Worm (Caenorhabditis elegans) whole organism, L2 larva: ENCODE results near the gene bath-15.

ENCODE experiments used
- C34F6.9 ChIP-seq: fragments of 150-350 bp; optimal IDR thresholded peaks from 2 replicates; lab custom pipeline; 2014; ENCODE audit warnings: missing biosample characterization, missing genetic modification characterization
- F13H6.1 ChIP-seq: sonication (generic microtip); optimal IDR thresholded peaks from 2 replicates; lab custom pipeline; 2016; ENCODE audit warnings: missing genetic modification characterization, missing compliant biosample characterization
- R02D3.7 ChIP-seq: fragments of 150-350 bp; optimal IDR thresholded peaks from 2 replicates; lab custom pipeline; 2014; ENCODE audit warnings: missing biosample characterization, missing genetic modification characterization
- Y55F3AM.14 ChIP-seq: fragments of 200-800 bp; sonication (Bioruptor generic); optimal IDR thresholded peaks from 2 replicates; lab custom pipeline; 2018; ENCODE audit warnings: mild to moderate bottlenecking, missing genetic modification characterization, missing compliant biosample characterization
- ZK546.5 ChIP-seq: sonication (generic microtip); optimal IDR thresholded peaks from 2 replicates; lab custom pipeline; 2017; ENCODE audit warnings: missing biosample characterization, missing genetic modification characterization
- alr-1 ChIP-seq: fragments of 150-350 bp; optimal IDR thresholded peaks from 2 replicates; lab custom pipeline; 2014; ENCODE audit warnings: missing biosample characterization, missing genetic modification characterization
- ama-1 ChIP-seq: fragments of 150-350 bp; optimal IDR thresholded peaks from 2 replicates; lab custom pipeline; 2018; ENCODE audit warnings: inconsistent platforms
- blmp-1 ChIP-seq: sonication (generic microtip); optimal IDR thresholded peaks from 2 replicates; lab custom pipeline; 2017; ENCODE audit warnings: missing genetic modification characterization, mild to moderate bottlenecking, missing compliant biosample characterization, antibody characterized with exemption, moderate library complexity; ENCODE audit not compliant: insufficient read depth
- ceh-16 ChIP-seq: fragments of 150-350 bp; optimal IDR thresholded peaks from 2 replicates; lab custom pipeline; 2014; ENCODE audit warnings: missing biosample characterization, missing genetic modification characterization
- ceh-82 ChIP-seq: fragments of 150-350 bp; optimal IDR thresholded peaks from 2 replicates; lab custom pipeline; 2014; ENCODE audit warnings: missing biosample characterization, missing genetic modification characterization
- crh-2 ChIP-seq: sonication (generic microtip); optimal IDR thresholded peaks from 2 replicates; lab custom pipeline; 2017; ENCODE audit warnings: missing biosample characterization, missing genetic modification characterization
- dmd-4 ChIP-seq: sonication (generic microtip); optimal IDR thresholded peaks from 2 replicates; lab custom pipeline; 2017; ENCODE audit warnings: missing biosample characterization, missing genetic modification characterization
- egl-27 ChIP-seq: sonication (generic microtip); optimal IDR thresholded peaks from 3 replicates; lab custom pipeline; 2017; ENCODE audit warnings: missing biosample characterization, missing genetic modification reagents, missing genetic modification characterization
- elt-1 ChIP-seq: fragments of 150-350 bp; optimal IDR thresholded peaks from 2 replicates; lab custom pipeline; 2014; ENCODE audit warnings: missing biosample characterization, missing genetic modification characterization
- elt-3 ChIP-seq: sonication (generic microtip); optimal IDR thresholded peaks from 2 replicates; lab custom pipeline; 2017; ENCODE audit warnings: missing biosample characterization, missing genetic modification characterization
- fos-1 ChIP-seq: fragments of 150-350 bp; optimal IDR thresholded peaks from 2 replicates; lab custom pipeline; 2014; ENCODE audit warnings: missing biosample characterization, missing genetic modification characterization
- gmeb-1 ChIP-seq: fragments of 150-350 bp; optimal IDR thresholded peaks from 2 replicates; lab custom pipeline; 2014; ENCODE audit warnings: missing biosample characterization, missing genetic modification characterization
- lin-11 ChIP-seq: fragments of 150-350 bp; sonication (generic microtip); optimal IDR thresholded peaks from 2 replicates; lab custom pipeline; 2014; ENCODE audit warnings: missing biosample characterization, missing genetic modification characterization, inconsistent platforms, mixed read lengths
- lin-13 ChIP-seq: fragments of 150-350 bp; optimal IDR thresholded peaks from 2 replicates; lab custom pipeline; 2014; ENCODE audit warnings: missing biosample characterization, missing genetic modification reagents, missing genetic modification characterization
- lin-39 ChIP-seq: fragments of 150-350 bp; optimal IDR thresholded peaks from 2 replicates; lab custom pipeline; 2014; ENCODE audit warnings: missing biosample characterization, missing genetic modification reagents, missing genetic modification characterization
- lsy-2 ChIP-seq, 2 experiments: fragments of 150-350 bp in 1 of 2; sonication (generic microtip) in 1 of 2; optimal IDR thresholded peaks; 2 replicates each; lab custom pipeline; 2014 to 2017; ENCODE audit warnings: missing biosample characterization in 2 of 2, missing genetic modification characterization in 2 of 2
- mdl-1 ChIP-seq, 2 experiments: fragments of 150-350 bp in 1 of 2; sonication (generic microtip) in 1 of 2; optimal IDR thresholded peaks; 2 replicates each; lab custom pipeline; 2017; ENCODE audit warnings: missing biosample characterization in 2 of 2, missing genetic modification characterization in 2 of 2
- nhr-10 ChIP-seq: sonication (generic microtip); optimal IDR thresholded peaks from 2 replicates; lab custom pipeline; 2017; ENCODE audit warnings: missing biosample characterization, missing genetic modification characterization
- nhr-11 ChIP-seq: fragments of 150-350 bp; optimal IDR thresholded peaks from 2 replicates; lab custom pipeline; 2014; ENCODE audit warnings: missing biosample characterization, missing genetic modification characterization
- nhr-12 ChIP-seq: fragments of 150-350 bp; optimal IDR thresholded peaks from 2 replicates; lab custom pipeline; 2014; ENCODE audit warnings: missing biosample characterization, missing genetic modification characterization
- nhr-129 ChIP-seq: fragments of 150-350 bp; optimal IDR thresholded peaks from 2 replicates; lab custom pipeline; 2014; ENCODE audit warnings: missing biosample characterization, missing genetic modification characterization
- nhr-21 ChIP-seq: fragments of 150-350 bp; optimal IDR thresholded peaks from 2 replicates; lab custom pipeline; 2014; ENCODE audit warnings: missing biosample characterization, missing genetic modification characterization
- nhr-23 ChIP-seq: fragments of 150-350 bp; optimal IDR thresholded peaks from 2 replicates; lab custom pipeline; 2014; ENCODE audit warnings: missing biosample characterization, missing genetic modification reagents, missing genetic modification characterization
- nhr-237 ChIP-seq: fragments of 150-350 bp; optimal IDR thresholded peaks from 2 replicates; lab custom pipeline; 2014; ENCODE audit warnings: missing biosample characterization, missing genetic modification characterization
- nhr-25 ChIP-seq: fragments of 150-350 bp; sonication (generic microtip); optimal IDR thresholded peaks from 3 replicates; lab custom pipeline; 2014; ENCODE audit warnings: missing biosample characterization, missing genetic modification characterization
- nhr-6 ChIP-seq: fragments of 150-350 bp; optimal IDR thresholded peaks from 2 replicates; lab custom pipeline; 2014; ENCODE audit warnings: missing biosample characterization, missing genetic modification characterization
- nhr-77 ChIP-seq: fragments of 150-350 bp; optimal IDR thresholded peaks from 2 replicates; lab custom pipeline; 2014; ENCODE audit warnings: missing biosample characterization, missing genetic modification characterization
- peb-1 ChIP-seq: fragments of 150-350 bp; optimal IDR thresholded peaks from 2 replicates; lab custom pipeline; 2014; ENCODE audit warnings: missing biosample characterization, missing genetic modification characterization
- skn-1 ChIP-seq: sonication (generic microtip); optimal IDR thresholded peaks from 2 replicates; lab custom pipeline; 2017; ENCODE audit warnings: missing biosample characterization, missing genetic modification characterization
- sma-3 ChIP-seq: sonication (generic microtip); optimal IDR thresholded peaks from 2 replicates; lab custom pipeline; 2016; ENCODE audit warnings: missing genetic modification reagents, missing genetic modification characterization, missing compliant biosample characterization
- sma-9 ChIP-seq, 2 experiments: fragments of 150-350 bp in 1 of 2; sonication (generic microtip) in 1 of 2; optimal IDR thresholded peaks; 2 replicates each; lab custom pipeline; 2014 to 2016; ENCODE audit warnings: missing genetic modification characterization in 2 of 2, mild to moderate bottlenecking in 1 of 2, missing biosample characterization in 1 of 2, missing compliant biosample characterization in 1 of 2, missing genetic modification reagents in 1 of 2, moderate library complexity in 1 of 2
- snpc-4 ChIP-seq: fragments of 150-350 bp; optimal IDR thresholded peaks from 2 replicates; lab custom pipeline; 2014; ENCODE audit warnings: missing biosample characterization, missing genetic modification characterization
- unc-39 ChIP-seq: fragments of 150-350 bp; optimal IDR thresholded peaks from 2 replicates; lab custom pipeline; 2014; ENCODE audit warnings: missing biosample characterization, missing genetic modification characterization
- unc-55 ChIP-seq: fragments of 150-350 bp; sonication (generic microtip); optimal IDR thresholded peaks from 3 replicates; lab custom pipeline; 2014; ENCODE audit warnings: missing biosample characterization, missing genetic modification reagents, missing genetic modification characterization
- ztf-4 ChIP-seq: fragments of 150-350 bp; optimal IDR thresholded peaks from 2 replicates; lab custom pipeline; 2014; ENCODE audit warnings: missing biosample characterization, missing genetic modification characterization

bath-15 gene

DNA sequence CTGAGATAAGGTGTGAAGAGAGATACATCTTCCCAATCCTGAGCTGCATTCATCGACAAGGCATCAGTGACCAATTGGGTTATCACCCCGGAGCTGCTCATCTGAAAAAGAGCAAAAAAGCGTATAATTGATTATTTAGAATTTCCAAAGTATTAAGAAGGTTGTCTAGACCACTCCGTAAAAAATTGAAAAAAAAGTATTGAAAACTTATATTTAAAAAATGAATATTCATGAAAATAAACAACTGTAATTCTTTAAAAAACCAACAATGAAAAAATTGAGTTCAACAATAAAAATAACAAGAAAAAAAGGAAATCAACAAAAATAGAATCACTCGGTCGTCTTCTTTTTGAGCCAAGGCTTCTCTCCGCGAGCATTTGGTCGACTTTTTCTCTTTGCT, 12.3 kb downstream of the bath-15 start, which contains the start of gene mtx-2:
Gene mtx-2, minus strand, starts transcription at position 101 of the 400 bp plus-strand sequence.
- TF ChIP-seq lsy-2 (tag; optimal IDR thresholded peaks at IDR 0.05; lab: Kevin White, UChicago), result no peak
- no peak for TF ChIP-seq Y55F3AM.14
- TF ChIP-seq ceh-82 (tag; lab: Kevin White, UChicago), result no peak
- no peak for TF ChIP-seq ZK546.5 (tag; lab: Kevin White, UChicago)
- TF ChIP-seq peb-1 (tag; lab: Kevin White, UChicago), result no peak
- TF ChIP-seq ceh-16 (tag; lab: Kevin White, UChicago), result no peak
- no peak for TF ChIP-seq dmd-4 (tag; lab: Kevin White, UChicago)
- TF ChIP-seq F13H6.1 (tag; lab: Kevin White, UChicago), result no peak
- no peak for TF ChIP-seq skn-1 (tag; lab: Kevin White, UChicago)
- no peak for TF ChIP-seq ztf-4 (tag; lab: Kevin White, UChicago)
- TF ChIP-seq nhr-11, result no peak
- TF ChIP-seq C34F6.9 (tag; lab: Kevin White, UChicago), result no peak

ce11 chrIII:7762250-7762649, 13.6 kb downstream of the bath-15 start:
- no peak for TF ChIP-seq nhr-237 (tag; lab: Kevin White, UChicago)
- TF ChIP-seq fos-1, result peak; percentile 62
- peak; percentile 17 for TF ChIP-seq sma-9 (GFP tag; optimal IDR thresholded peaks at IDR 0.05; lab: Kevin White, UChicago)
- TF ChIP-seq sma-9 (tag; optimal IDR thresholded peaks at IDR 0.05; lab: Kevin White, UChicago), result no peak

DNA sequence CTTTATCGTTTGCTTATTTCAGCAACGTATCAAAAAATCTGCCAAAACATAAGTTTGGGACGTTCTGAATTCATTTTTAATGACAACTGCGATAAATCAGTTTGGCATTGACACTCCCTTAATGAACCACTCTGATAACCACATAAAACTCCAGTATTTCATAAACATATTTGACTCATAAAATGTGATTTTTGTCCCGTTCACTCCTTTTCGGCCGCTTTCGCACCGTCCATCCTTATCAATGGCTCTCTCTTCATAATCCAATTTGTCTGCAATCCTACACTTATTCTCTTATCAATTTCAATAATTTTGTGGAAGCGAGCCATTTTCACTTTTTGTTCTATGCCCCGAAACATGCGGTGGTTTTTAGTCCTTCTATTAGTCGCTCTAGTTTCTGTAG, 17.3 kb downstream of the bath-15 start, which contains the start of gene pcp-1:
Gene pcp-1, plus strand, starts transcription at position 342 of the 400 bp plus-strand sequence.
- no peak for TF ChIP-seq lin-13
- TF ChIP-seq ama-1 (lab: Kevin White, UChicago), result no peak
- no peak for TF ChIP-seq elt-3
- no peak for TF ChIP-seq unc-39 (tag; lab: Kevin White, UChicago)
- TF ChIP-seq nhr-12 (tag; lab: Kevin White, UChicago), result no peak
- no peak for TF ChIP-seq nhr-10 (tag; lab: Kevin White, UChicago)
- no peak for TF ChIP-seq ZK546.5 (tag; lab: Kevin White, UChicago)
- TF ChIP-seq sma-9 (GFP tag; optimal IDR thresholded peaks at IDR 0.05; lab: Kevin White, UChicago), result peak; percentile 67
- no peak for TF ChIP-seq sma-9 (tag; optimal IDR thresholded peaks at IDR 0.05; lab: Kevin White, UChicago)
- peak; percentile 65 for TF ChIP-seq crh-2
- TF ChIP-seq gmeb-1 (tag; lab: Kevin White, UChicago), result peak; percentile 62
- no peak for TF ChIP-seq nhr-77 (tag; lab: Kevin White, UChicago)
- TF ChIP-seq ceh-16 (tag; lab: Kevin White, UChicago), result no peak
- TF ChIP-seq sma-3 (GFP tag; lab: Kevin White, UChicago), result peak; percentile 16
- TF ChIP-seq R02D3.7 (tag; lab: Kevin White, UChicago), result no peak
- TF ChIP-seq fos-1, result peak; percentile 91
- no peak for TF ChIP-seq lsy-2 (tag; optimal IDR thresholded peaks at IDR 0.05; lab: Kevin White, UChicago)
- no peak for TF ChIP-seq nhr-129 (tag; lab: Kevin White, UChicago)
- TF ChIP-seq peb-1 (tag; lab: Kevin White, UChicago), result no peak
- TF ChIP-seq F13H6.1 (tag; lab: Kevin White, UChicago), result peak; percentile 45
- TF ChIP-seq alr-1, result no peak
- no peak for TF ChIP-seq nhr-23 (tag; lab: Kevin White, UChicago)
- TF ChIP-seq snpc-4, result no peak

DNA sequence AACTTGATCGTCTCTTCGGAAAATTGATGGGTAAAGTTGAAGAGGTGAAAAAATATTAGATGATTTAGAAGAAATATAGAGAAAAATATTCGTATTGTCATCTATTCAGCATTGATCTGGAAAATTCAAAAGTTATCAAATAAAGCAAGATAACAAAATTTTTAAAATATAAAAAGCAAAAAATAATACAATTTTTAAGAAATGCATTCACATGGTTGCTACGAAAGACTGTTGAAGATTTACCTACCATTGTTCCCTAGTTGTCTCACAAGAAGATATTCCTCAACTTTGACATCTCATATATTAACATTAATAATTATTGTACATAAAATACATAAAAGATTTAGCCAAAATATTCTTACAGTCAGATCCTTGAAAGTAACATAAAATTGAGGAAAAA, 21.5 kb downstream of the bath-15 start, which contains the start of gene cdh-3:
Gene cdh-3, minus strand, starts transcription at position 101 of the 400 bp plus-strand sequence.
- no peak for TF ChIP-seq lin-11 (tag; lab: Kevin White, UChicago)
- TF ChIP-seq sma-3 (GFP tag; lab: Kevin White, UChicago), result no peak
- no peak for TF ChIP-seq unc-39 (tag; lab: Kevin White, UChicago)
- TF ChIP-seq unc-55, result no peak
- TF ChIP-seq ceh-82 (tag; lab: Kevin White, UChicago), result no peak
- TF ChIP-seq nhr-25 (tag; lab: Kevin White, UChicago), result no peak
- TF ChIP-seq nhr-237 (tag; lab: Kevin White, UChicago), result no peak
- TF ChIP-seq ama-1 (lab: Kevin White, UChicago), result no peak
- no peak for TF ChIP-seq ztf-4 (tag; lab: Kevin White, UChicago)
- no peak for TF ChIP-seq egl-27 (tag; lab: Kevin White, UChicago)
- TF ChIP-seq ceh-16 (tag; lab: Kevin White, UChicago), result no peak
- TF ChIP-seq nhr-21 (tag; lab: Kevin White, UChicago), result no peak
- TF ChIP-seq lin-39, result no peak
- TF ChIP-seq nhr-10 (tag; lab: Kevin White, UChicago), result no peak
- no peak for TF ChIP-seq nhr-6 (tag; lab: Kevin White, UChicago)
- no peak for TF ChIP-seq Y55F3AM.14
- no peak for TF ChIP-seq mdl-1 (tag; optimal IDR thresholded peaks at IDR 0.05; lab: Kevin White, UChicago)
- no peak for TF ChIP-seq elt-1 (tag; lab: Kevin White, UChicago)
- TF ChIP-seq blmp-1 (tag; lab: Kevin White, UChicago), result no peak
- no peak for TF ChIP-seq snpc-4
